Worm (Caenorhabditis elegans): Measurements from ENCODE around the gene srw-55.

srw-55 gene

DNA sequence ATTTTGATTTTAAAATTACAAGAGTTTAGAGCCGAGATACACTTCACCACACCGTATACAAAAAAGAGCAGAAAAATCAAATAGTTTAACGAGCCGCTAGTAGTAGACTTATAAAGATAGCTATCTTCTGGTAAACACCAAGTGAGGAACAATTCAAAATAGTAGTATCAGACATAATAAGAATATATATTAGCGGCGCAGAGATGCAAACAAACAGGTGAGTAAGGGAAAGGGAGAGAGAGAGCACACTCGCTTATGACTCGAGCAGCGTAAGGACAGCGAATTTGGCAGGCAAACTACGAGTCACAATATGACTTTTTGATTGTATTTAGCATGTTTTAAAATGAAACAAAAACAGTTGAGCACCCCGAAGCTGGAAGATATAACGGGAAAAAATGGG is 48.9 kb downstream of the srw-55 start (continued):
- TF ChIP-seq nhr-6 (tag; optimal IDR thresholded peaks at IDR 0.05) (peak; percentile 25), daf-8 (GFP tag; IDR thresholded peaks at IDR 0.05) (no peak), rbr-2 (tag; optimal IDR thresholded peaks at IDR 0.05) (no peak), nhr-25 (tag; optimal IDR thresholded peaks at IDR 0.05; ENCODE audit: borderline replicate concordance, insufficient read depth) (no peak), daf-16 (GFP tag; optimal IDR thresholded peaks at IDR 0.05) (no peak), daf-16 (tag; optimal IDR thresholded peaks at IDR 0.05) (peak; percentile 89), R02D3.7 (tag; optimal IDR thresholded peaks at IDR 0.05) (no peak), dmd-8 (GFP tag; IDR thresholded peaks at IDR 0.05) (no peak), zfp-2 (tag; optimal IDR thresholded peaks at IDR 0.05) (no peak), mep-1 (tag; optimal IDR thresholded peaks at IDR 0.05) (no peak), ama-1 (optimal IDR thresholded peaks at IDR 0.05) (no peak), dpl-1 (GFP tag; optimal IDR thresholded peaks at IDR 0.05) (no peak), fos-1 (tag; optimal IDR thresholded peaks at IDR 0.05) (no peak), mxl-2 (GFP tag; conservative IDR thresholded peaks at IDR 0.05) (no peak), madf-5 (GFP tag; IDR thresholded peaks at IDR 0.05) (no peak), ctbp-1 (GFP tag; IDR thresholded peaks at IDR 0.05) (no peak), snpc-1.2 (GFP tag; IDR thresholded peaks at IDR 0.05) (no peak), ceh-28 (tag; optimal IDR thresholded peaks at IDR 0.05) (no peak), ZK337.2 (GFP tag; IDR thresholded peaks at IDR 0.05) (no peak), nhr-102 (tag; optimal IDR thresholded peaks at IDR 0.05) (no peak), lin-15B (tag; optimal IDR thresholded peaks at IDR 0.05) (no peak), attf-4 (tag; optimal IDR thresholded peaks at IDR 0.05) (no peak), F10B5.3 (tag; optimal IDR thresholded peaks at IDR 0.05) (no peak), T26A8.4 (GFP tag; IDR thresholded peaks at IDR 0.05) (no peak), fkh-10 (GFP tag; optimal IDR thresholded peaks at IDR 0.05) (no peak), arid-1 (GFP tag; conservative IDR thresholded peaks at IDR 0.05) (no peak), spr-1 (tag; optimal IDR thresholded peaks at IDR 0.05) (no peak), mxl-3 (GFP tag; optimal IDR thresholded peaks at IDR 0.05) (no peak), hlh-11 (tag; optimal IDR thresholded peaks at IDR 0.05) (peak; percentile 67), vab-7 (GFP tag; IDR thresholded peaks at IDR 0.05) (no peak), lsy-2 (tag; optimal IDR thresholded peaks at IDR 0.05) (no peak), tra-1 (GFP tag; IDR thresholded peaks at IDR 0.05) (no peak), zag-1 (tag; optimal IDR thresholded peaks at IDR 0.05) (no peak), ceh-82 (tag; optimal IDR thresholded peaks at IDR 0.05) (no peak), zip-11 (GFP tag; IDR thresholded peaks at IDR 0.05) (no peak), cey-2 (tag; optimal IDR thresholded peaks at IDR 0.05; ENCODE audit: borderline replicate concordance, insufficient read depth) (no peak), dmd-9 (GFP tag; IDR thresholded peaks at IDR 0.05) (no peak), php-3 (GFP tag; IDR thresholded peaks at IDR 0.05) (0 out of 2 replicates have a peak, but pooled peaks have one; percentile 6), lin-38 (GFP tag; IDR thresholded peaks at IDR 0.05) (no peak), aha-1 (tag) (no peak), hlh-30 (tag; optimal IDR thresholded peaks at IDR 0.05; ENCODE audit: insufficient read depth) (peak; percentile 28), unc-62 (GFP tag; optimal IDR thresholded peaks at IDR 0.05 in 1 of 2) (no peak), unc-62 (tag; optimal IDR thresholded peaks at IDR 0.05) (no peak), daf-12 (tag; optimal IDR thresholded peaks at IDR 0.05) (no peak), ZK546.5 (tag; optimal IDR thresholded peaks at IDR 0.05) (no peak), F44E2.7 (GFP tag; IDR thresholded peaks at IDR 0.05) (no peak), nhr-28 (tag; optimal IDR thresholded peaks at IDR 0.05) (peak; percentile 91), ceh-32 (tag; optimal IDR thresholded peaks at IDR 0.05; ENCODE audit: poor library complexity) (no peak), Y48G9A.11 (GFP tag; IDR thresholded peaks at IDR 0.05) (no peak), nhr-10 (tag; optimal IDR thresholded peaks at IDR 0.05) (no peak), nhr-48 (tag; optimal IDR thresholded peaks at IDR 0.05) (no peak), lin-39 (tag; optimal IDR thresholded peaks at IDR 0.05) (no peak), T20F7.1 (GFP tag; optimal IDR thresholded peaks at IDR 0.05) (no peak), nhr-77 (tag; optimal IDR thresholded peaks at IDR 0.05) (peak; percentile 24)
